Worm (Caenorhabditis elegans): ENCODE data around the gene npr-20.

The npr-20 gene

DNA sequence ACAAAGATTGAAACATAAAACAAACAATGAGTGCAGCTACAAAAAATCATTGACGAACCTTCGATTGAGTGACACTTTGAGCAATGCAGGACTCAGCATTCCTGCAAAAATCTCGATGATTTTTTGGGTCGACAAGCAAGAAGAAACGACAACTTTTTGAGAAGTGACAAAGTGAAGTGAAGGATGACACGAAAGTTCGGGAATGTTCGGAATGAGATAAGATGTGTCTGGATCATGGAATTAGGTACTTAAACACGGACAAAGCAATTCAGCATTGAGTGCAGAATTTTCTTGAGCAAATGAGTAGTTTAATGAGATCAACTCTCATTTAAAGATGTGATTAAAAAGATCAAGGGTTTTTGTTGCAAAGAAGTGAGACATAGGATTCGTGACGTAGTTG lies 8.9 kb upstream of the npr-20 start, which contains the start of gene T07D4.2:
TSS of gene T07D4.2 (minus strand) at position 101 of the 400 bp plus-strand sequence.
- TF ChIP-seq pha-4 (tag; optimal IDR thresholded peaks at IDR 0.05) (no peak), ceh-19 (GFP tag; optimal IDR thresholded peaks at IDR 0.05) (no peak)

DNA sequence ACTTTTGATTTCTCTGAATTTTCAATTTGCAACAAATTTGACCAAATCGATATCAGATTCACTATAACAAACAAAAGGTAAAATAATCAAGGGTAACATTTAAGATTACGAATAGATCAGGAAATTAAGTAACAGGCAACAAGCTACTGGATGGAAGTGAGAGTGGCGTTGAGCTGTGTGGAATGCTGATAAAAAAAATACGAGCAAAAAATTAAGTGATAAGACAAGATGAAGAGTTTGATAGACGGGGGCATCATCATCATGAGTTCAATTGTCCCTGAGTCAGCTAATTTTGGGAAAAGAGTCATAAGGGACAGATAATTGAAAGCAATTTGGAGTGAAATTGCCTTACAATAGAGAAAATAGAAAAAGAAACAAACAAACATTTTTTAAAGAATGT lies 1.9 kb upstream of the npr-20 start:
- TF ChIP-seq ceh-34 (tag; optimal IDR thresholded peaks at IDR 0.05): no peak
- peak; percentile 4 for TF ChIP-seq elt-2 (tag; optimal IDR thresholded peaks at IDR 0.05)

DNA sequence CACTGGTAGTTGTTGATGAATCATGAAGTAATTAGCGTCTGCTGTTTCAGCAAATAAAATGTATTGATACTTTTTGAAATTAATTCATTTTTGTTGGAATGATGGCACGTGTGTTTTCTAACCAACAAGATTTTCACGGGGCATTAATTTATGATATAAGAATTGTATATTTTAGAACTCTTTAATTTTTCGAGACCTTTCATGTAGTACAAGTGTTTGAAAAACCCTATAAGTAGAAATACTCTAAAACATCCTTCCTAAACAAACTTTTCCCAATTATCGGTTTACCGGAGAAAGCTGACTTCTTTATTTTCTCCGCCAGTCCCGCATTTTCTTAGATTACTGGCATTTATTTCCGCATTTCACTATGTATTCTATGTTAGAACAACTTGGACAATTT lies 5.4 kb downstream of the npr-20 start, which contains the start of gene snb-6:
TSS of gene snb-6 (minus strand) at position 101 of the 400 bp plus-strand sequence.
- no peak for TF ChIP-seq ref-2 (tag; optimal IDR thresholded peaks at IDR 0.05)
- TF ChIP-seq C08G9.2 (tag; optimal IDR thresholded peaks at IDR 0.05): no peak
- TF ChIP-seq npax-4 (tag; optimal IDR thresholded peaks at IDR 0.05): no peak
- no peak for TF ChIP-seq ceh-6 (GFP tag; optimal IDR thresholded peaks at IDR 0.05)
- no peak for TF ChIP-seq pqm-1 (tag; optimal IDR thresholded peaks at IDR 0.05)
- no peak for TF ChIP-seq ceh-45 (GFP tag; IDR thresholded peaks at IDR 0.05)
- TF ChIP-seq pat-9 (tag; optimal IDR thresholded peaks at IDR 0.05): no peak
- TF ChIP-seq sdc-2 (tag; optimal IDR thresholded peaks at IDR 0.05): no peak
- TF ChIP-seq ahr-1 (tag; optimal IDR thresholded peaks at IDR 0.05): no peak
- no peak for TF ChIP-seq ceh-14 (tag; optimal IDR thresholded peaks at IDR 0.05)
- no peak for TF ChIP-seq pha-4 (tag; optimal IDR thresholded peaks at IDR 0.05)
- no peak for TF ChIP-seq ceh-9 (tag; optimal IDR thresholded peaks at IDR 0.05)
- no peak for TF ChIP-seq K09A11.1 (tag; optimal IDR thresholded peaks at IDR 0.05; ENCODE audit: insufficient read depth)
- no peak for TF ChIP-seq ama-1 (optimal IDR thresholded peaks at IDR 0.05)
- TF ChIP-seq rnt-1 (tag; optimal IDR thresholded peaks at IDR 0.05): no peak
- TF ChIP-seq T23F11.4 (GFP tag; optimal IDR thresholded peaks at IDR 0.05): no peak

DNA sequence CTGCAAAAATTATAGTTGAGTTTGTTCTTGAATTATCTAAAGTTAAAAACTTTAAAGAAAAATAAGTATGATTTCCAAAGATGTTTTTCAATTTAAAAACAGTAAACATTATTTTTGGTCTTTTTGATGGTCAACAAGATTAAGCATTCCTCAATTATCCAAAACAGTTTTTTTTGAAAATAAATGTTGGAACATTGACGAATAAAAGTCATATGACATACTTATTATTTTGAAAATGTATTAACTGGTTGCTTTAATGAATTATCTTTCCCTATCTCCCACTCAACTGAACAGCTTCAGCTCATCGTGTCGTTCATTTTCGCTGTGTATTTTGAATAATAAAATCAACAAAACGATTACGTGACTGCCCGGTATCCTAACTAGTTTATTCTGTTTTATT lies 7.9 kb downstream of the npr-20 start:
- no peak for TF ChIP-seq elt-2 (tag; optimal IDR thresholded peaks at IDR 0.05)
- TF ChIP-seq ztf-16 (tag; optimal IDR thresholded peaks at IDR 0.05): no peak
- no peak for TF ChIP-seq dve-1 (tag; optimal IDR thresholded peaks at IDR 0.05)
- no peak for TF ChIP-seq hlh-15 (tag; optimal IDR thresholded peaks at IDR 0.05)
- no peak for TF ChIP-seq pag-3 (tag; optimal IDR thresholded peaks at IDR 0.05; ENCODE audit: borderline replicate concordance)
- no peak for TF ChIP-seq ceh-2 (tag; optimal IDR thresholded peaks at IDR 0.05)
- TF ChIP-seq mec-3 (tag; optimal IDR thresholded peaks at IDR 0.05; ENCODE audit: borderline replicate concordance): no peak
- no peak for TF ChIP-seq tbx-2 (tag; optimal IDR thresholded peaks at IDR 0.05)
- no peak for TF ChIP-seq lin-11 (tag; optimal IDR thresholded peaks at IDR 0.05)
- no peak for TF ChIP-seq madf-2 (tag; optimal IDR thresholded peaks at IDR 0.05)
- no peak for TF ChIP-seq ceh-48 (tag; optimal IDR thresholded peaks at IDR 0.05)
- TF ChIP-seq gmeb-2 (tag; optimal IDR thresholded peaks at IDR 0.05): no peak

DNA sequence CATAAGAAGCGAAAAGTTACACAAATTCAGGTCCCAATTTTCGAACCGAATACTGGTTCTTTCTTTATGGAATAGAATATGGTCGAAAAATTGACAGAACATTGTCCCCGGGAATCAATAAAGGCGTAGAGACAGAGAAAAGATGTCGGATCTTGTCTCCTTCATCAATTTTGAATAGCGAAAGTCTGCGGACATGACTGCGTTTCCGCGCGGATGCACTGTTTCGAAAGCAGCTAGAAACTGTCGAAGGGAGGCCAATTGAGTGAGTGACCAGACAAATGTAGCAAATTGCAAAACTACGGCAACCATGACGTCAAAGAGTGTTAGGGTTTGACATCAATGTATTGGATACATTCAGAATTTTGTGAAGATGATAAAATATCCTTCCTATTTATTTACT lies 8.5 kb downstream of the npr-20 start:
- no peak for TF ChIP-seq ceh-22 (tag; optimal IDR thresholded peaks at IDR 0.05)
- no peak for TF ChIP-seq gmeb-2 (tag; optimal IDR thresholded peaks at IDR 0.05)
- TF ChIP-seq hlh-15 (tag; optimal IDR thresholded peaks at IDR 0.05): no peak
- TF ChIP-seq unc-55 (GFP tag; optimal IDR thresholded peaks at IDR 0.05): no peak
- no peak for TF ChIP-seq ttx-3 (tag; optimal IDR thresholded peaks at IDR 0.05)

DNA sequence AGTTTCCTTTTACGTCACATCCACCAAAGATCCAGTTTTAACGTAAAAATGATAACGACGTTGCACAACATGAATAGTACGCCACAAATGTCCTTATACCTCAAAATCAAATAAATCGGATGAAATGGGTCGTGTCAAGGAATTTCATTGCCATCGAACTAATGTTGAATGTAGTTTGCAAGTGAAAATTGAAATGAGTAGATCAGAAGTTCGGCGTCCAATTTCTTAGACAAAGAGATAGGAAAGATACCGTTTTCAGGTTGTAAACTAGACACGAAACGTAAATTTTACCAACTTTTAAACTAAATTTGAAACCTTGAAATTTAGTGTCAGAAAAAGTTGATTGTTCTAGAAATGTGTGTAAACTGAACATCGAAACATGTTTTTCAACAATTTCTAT lies 10.1 kb downstream of the npr-20 start:
- TF ChIP-seq ceh-18 (tag; optimal IDR thresholded peaks at IDR 0.05) (no peak), fkh-6 (tag; optimal IDR thresholded peaks at IDR 0.05) (no peak), dmd-4 (tag; optimal IDR thresholded peaks at IDR 0.05; ENCODE audit: borderline replicate concordance) (no peak), ceh-30 (tag; optimal IDR thresholded peaks at IDR 0.05) (no peak), pag-3 (tag; optimal IDR thresholded peaks at IDR 0.05; ENCODE audit: borderline replicate concordance) (no peak), ceh-14 (tag; optimal IDR thresholded peaks at IDR 0.05) (no peak), C08G9.2 (tag; optimal IDR thresholded peaks at IDR 0.05) (no peak), unc-55 (GFP tag; optimal IDR thresholded peaks at IDR 0.05) (no peak), nfya-1 (tag; optimal IDR thresholded peaks at IDR 0.05) (no peak), mec-3 (tag; optimal IDR thresholded peaks at IDR 0.05; ENCODE audit: borderline replicate concordance) (no peak), ets-4 (tag; optimal IDR thresholded peaks at IDR 0.05) (no peak), ceh-48 (tag; optimal IDR thresholded peaks at IDR 0.05) (no peak), ceh-2 (tag; optimal IDR thresholded peaks at IDR 0.05) (no peak), ref-2 (tag; optimal IDR thresholded peaks at IDR 0.05) (no peak)
